Fruit fly (Drosophila melanogaster) whole organism, embryonic: Measurements from ENCODE around the gene CG15914.

ENCODE experiments used
- Abd-B ChIP-seq: fragments of 200-800 bp; sonication (Bioruptor generic); optimal IDR thresholded peaks from 2 replicates; lab custom pipeline; 2018; ENCODE audit warnings: missing biosample characterization, mild to moderate bottlenecking, missing genetic modification characterization, moderate library complexity
- CG11695 ChIP-seq: fragments of 200-800 bp; sonication (Bioruptor generic); IDR thresholded peaks from 3 replicates; pipeline ENCODE4 v1.3.6; 2022; ENCODE audit warnings: missing biosample characterization, missing genetic modification characterization
- CG12659 ChIP-seq: fragments of 200-800 bp; sonication (Bioruptor generic); optimal IDR thresholded peaks from 3 replicates; lab custom pipeline; 2017; ENCODE audit warnings: mild to moderate bottlenecking, missing biosample characterization, missing genetic modification reagents, missing genetic modification characterization
- CG13287 ChIP-seq: fragments of 200-800 bp; sonication (Bioruptor generic); IDR thresholded peaks from 2 replicates; pipeline ENCODE4 v1.3.6; 2022; ENCODE audit warnings: missing biosample characterization, missing genetic modification characterization; ENCODE audit not compliant: partially characterized antibody
- CG14860 ChIP-seq: fragments of 200-800 bp; sonication (Bioruptor generic); IDR thresholded peaks from 3 replicates; pipeline ENCODE4 v1.3.6; 2022; ENCODE audit warnings: missing biosample characterization, missing genetic modification characterization; ENCODE audit not compliant: partially characterized antibody
- CG16813 ChIP-seq: fragments of 200-800 bp; sonication (Bioruptor generic); IDR thresholded peaks from 3 replicates; pipeline ENCODE4 v1.3.6; 2022; ENCODE audit warnings: missing biosample characterization, missing genetic modification characterization; ENCODE audit not compliant: partially characterized antibody
- CG17186 ChIP-seq: fragments of 200-800 bp; sonication (Bioruptor generic); optimal IDR thresholded peaks from 3 replicates; lab custom pipeline; 2017; ENCODE audit warnings: missing biosample characterization, missing genetic modification reagents, missing genetic modification characterization
- CG2129 ChIP-seq: fragments of 200-800 bp; sonication (Bioruptor generic); IDR thresholded peaks from 2 replicates; pipeline ENCODE4 v1.3.6; 2022; ENCODE audit warnings: missing biosample characterization, missing genetic modification characterization; ENCODE audit not compliant: partially characterized antibody
- CG30020 ChIP-seq: fragments of 200-800 bp; optimal IDR thresholded peaks from 2 replicates; lab custom pipeline; 2019; ENCODE audit warnings: missing biosample characterization, mild to moderate bottlenecking, missing genetic modification characterization, moderate library complexity
- CG32767 ChIP-seq: fragments of 200-800 bp; sonication (Bioruptor generic); IDR thresholded peaks from 2 replicates; pipeline ENCODE4 v1.3.6; 2022; ENCODE audit warnings: missing biosample characterization, missing genetic modification characterization
- CG42726 ChIP-seq: fragments of 200-800 bp; sonication (Bioruptor generic); IDR thresholded peaks from 2 replicates; pipeline ENCODE4 v1.3.6; 2022; ENCODE audit warnings: missing biosample characterization, missing genetic modification characterization; ENCODE audit not compliant: partially characterized antibody
- CG6791 ChIP-seq: fragments of 200-800 bp; sonication (Bioruptor generic); IDR thresholded peaks from 3 replicates; pipeline ENCODE4 v1.3.6; 2022; ENCODE audit warnings: missing biosample characterization, missing genetic modification characterization; ENCODE audit not compliant: partially characterized antibody
- Dp ChIP-seq: fragments of 200-800 bp; sonication (Bioruptor generic); optimal IDR thresholded peaks from 2 replicates; lab custom pipeline; 2018; ENCODE audit warnings: missing biosample characterization, mild to moderate bottlenecking, missing genetic modification characterization, moderate library complexity
- Dref ChIP-seq: fragments of 200-800 bp; sonication (Bioruptor generic); IDR thresholded peaks from 2 replicates; pipeline ENCODE4 v1.3.6; 2022; ENCODE audit warnings: missing biosample characterization, missing genetic modification characterization
- E2f2 ChIP-seq: fragments of 200-800 bp; sonication (Bioruptor generic); IDR thresholded peaks from 2 replicates; pipeline ENCODE4 v1.3.6; 2022; ENCODE audit warnings: missing biosample characterization, missing genetic modification characterization
- GATAe ChIP-seq: fragments of 200-800 bp; sonication (Bioruptor generic); conservative IDR thresholded peaks from 2 replicates; pipeline ENCODE4 v1.3.6; 2022; ENCODE audit warnings: missing biosample characterization, missing genetic modification characterization
- Kr ChIP-seq: fragments of 200-800 bp; sonication (Bioruptor generic); optimal IDR thresholded peaks from 2 replicates; lab custom pipeline; 2017; ENCODE audit warnings: missing biosample characterization, mild to moderate bottlenecking, missing genetic modification characterization
- MESR4 ChIP-seq: fragments of 200-800 bp; sonication (Bioruptor generic); optimal IDR thresholded peaks from 2 replicates; lab custom pipeline; 2018; ENCODE audit warnings: missing biosample characterization, mild to moderate bottlenecking, missing genetic modification characterization, moderate library complexity
- Myb ChIP-seq: fragments of 200-800 bp; sonication (Bioruptor generic); optimal IDR thresholded peaks from 2 replicates; lab custom pipeline; 2016; ENCODE audit warnings: missing biosample characterization, missing genetic modification characterization
- Oli ChIP-seq: fragments of 200-800 bp; sonication (Bioruptor generic); optimal IDR thresholded peaks from 2 replicates; lab custom pipeline; 2018; ENCODE audit warnings: missing biosample characterization, mild to moderate bottlenecking, missing genetic modification characterization, moderate library complexity
- Pdp1 ChIP-seq, 2 experiments: fragments of 200-800 bp; sonication (Bioruptor generic); optimal IDR thresholded peaks; 3 replicates each; lab custom pipeline; 2016; ENCODE audit warnings: missing biosample characterization in 2 of 2, missing genetic modification characterization in 2 of 2, mild to moderate bottlenecking in 1 of 2, moderate library complexity in 1 of 2
- Rfx ChIP-seq: fragments of 200-800 bp; sonication (Bioruptor generic); IDR thresholded peaks from 2 replicates; pipeline ENCODE4 v1.3.6; 2022; ENCODE audit warnings: missing biosample characterization, missing genetic modification characterization
- Scr ChIP-seq: fragments of 200-800 bp; sonication (Bioruptor generic); IDR thresholded peaks from 2 replicates; pipeline ENCODE4 v1.3.6; 2022; ENCODE audit warnings: missing biosample characterization, missing genetic modification characterization; ENCODE audit not compliant: partially characterized antibody
- ase ChIP-seq: fragments of 200-800 bp; sonication (Bioruptor generic); IDR thresholded peaks from 3 replicates; pipeline ENCODE4 v1.3.6; 2022; ENCODE audit warnings: missing biosample characterization, missing genetic modification characterization
- az2 ChIP-seq: fragments of 200-800 bp; sonication (Bioruptor generic); optimal IDR thresholded peaks from 3 replicates; lab custom pipeline; 2016; ENCODE audit warnings: missing biosample characterization, missing genetic modification characterization
- bbx ChIP-seq: fragments of 200-800 bp; sonication (Bioruptor generic); IDR thresholded peaks from 2 replicates; pipeline ENCODE4 v1.3.6; 2022; ENCODE audit warnings: missing biosample characterization, missing genetic modification characterization; ENCODE audit not compliant: partially characterized antibody
- bigmax ChIP-seq: fragments of 200-800 bp; sonication (Bioruptor generic); optimal IDR thresholded peaks from 2 replicates; lab custom pipeline; 2018; ENCODE audit warnings: missing biosample characterization, mild to moderate bottlenecking, missing genetic modification characterization
- chinmo ChIP-seq: fragments of 200-800 bp; sonication (Bioruptor generic); IDR thresholded peaks from 4 replicates; pipeline ENCODE4 v1.3.6; 2022; ENCODE audit warnings: missing biosample characterization, missing genetic modification characterization; ENCODE audit not compliant: partially characterized antibody
- chm ChIP-seq: fragments of 200-800 bp; sonication (Bioruptor generic); IDR thresholded peaks from 2 replicates; pipeline ENCODE4 v1.3.6; 2022; ENCODE audit warnings: missing biosample characterization, missing genetic modification characterization
- dati ChIP-seq: fragments of 200-800 bp; sonication (Bioruptor generic); IDR thresholded peaks from 2 replicates; pipeline ENCODE4 v1.3.6; 2022; ENCODE audit warnings: missing biosample characterization, missing genetic modification characterization
- dmrt99B ChIP-seq: fragments of 200-800 bp; sonication (Bioruptor generic); optimal IDR thresholded peaks from 2 replicates; lab custom pipeline; 2018; ENCODE audit warnings: missing biosample characterization, mild to moderate bottlenecking, missing genetic modification characterization, moderate library complexity
- fru ChIP-seq: fragments of >200 bp; optimal IDR thresholded peaks from 2 replicates; lab custom pipeline; 2017
- grau ChIP-seq: fragments of 200-800 bp; optimal IDR thresholded peaks from 3 replicates; lab custom pipeline; 2019; ENCODE audit warnings: missing biosample characterization, mild to moderate bottlenecking, missing genetic modification characterization, moderate library complexity
- gt ChIP-seq: fragments of 200-800 bp; sonication (Bioruptor generic); IDR thresholded peaks from 2 replicates; pipeline ENCODE4 v1.3.6; 2022; ENCODE audit warnings: missing biosample characterization, missing genetic modification characterization
- h ChIP-seq: fragments of >200 bp; optimal IDR thresholded peaks from 2 replicates; lab custom pipeline; 2017
- ken ChIP-seq: fragments of 200-800 bp; sonication (Bioruptor generic); IDR thresholded peaks from 3 replicates; pipeline ENCODE4 v1.3.6; 2022; ENCODE audit warnings: missing biosample characterization, missing genetic modification characterization
- knrl ChIP-seq: fragments of 200-800 bp; sonication (Bioruptor generic); IDR thresholded peaks from 3 replicates; pipeline ENCODE4 v1.3.6; 2022; ENCODE audit warnings: missing biosample characterization, missing genetic modification characterization; ENCODE audit not compliant: partially characterized antibody
- lbe ChIP-seq: fragments of 200-800 bp; sonication (Bioruptor generic); optimal IDR thresholded peaks from 2 replicates; lab custom pipeline; 2016; ENCODE audit warnings: missing biosample characterization, mild to moderate bottlenecking, missing genetic modification characterization
- lilli ChIP-seq: fragments of 200-800 bp; sonication (Bioruptor generic); optimal IDR thresholded peaks from 3 replicates; lab custom pipeline; 2016; ENCODE audit warnings: missing biosample characterization, missing genetic modification characterization
- oc ChIP-seq: fragments of 200-800 bp; sonication (Bioruptor generic); optimal IDR thresholded peaks from 2 replicates; lab custom pipeline; 2018; ENCODE audit warnings: missing biosample characterization, mild to moderate bottlenecking, missing genetic modification characterization, moderate library complexity
- pfk ChIP-seq: fragments of 200-800 bp; sonication (Bioruptor generic); optimal IDR thresholded peaks from 2 replicates; lab custom pipeline; 2018; ENCODE audit warnings: missing biosample characterization, mild to moderate bottlenecking, missing genetic modification characterization, moderate library complexity
- phol ChIP-seq: fragments of 200-800 bp; sonication (Bioruptor generic); optimal IDR thresholded peaks from 3 replicates; lab custom pipeline; 2018; ENCODE audit warnings: missing biosample characterization, mild to moderate bottlenecking, missing genetic modification characterization, moderate library complexity
- pita ChIP-seq: fragments of 200-800 bp; sonication (Bioruptor generic); optimal IDR thresholded peaks from 2 replicates; lab custom pipeline; 2017; ENCODE audit warnings: missing biosample characterization, mild to moderate bottlenecking, missing genetic modification characterization
- psq ChIP-seq: fragments of 200-800 bp; sonication (Bioruptor generic); optimal IDR thresholded peaks from 2 replicates; lab custom pipeline; 2017; ENCODE audit warnings: missing biosample characterization, missing genetic modification characterization
- pzg ChIP-seq: fragments of 200-800 bp; sonication (Bioruptor generic); optimal IDR thresholded peaks from 3 replicates; lab custom pipeline; 2018; ENCODE audit warnings: missing biosample characterization, mild to moderate bottlenecking, missing genetic modification characterization, moderate library complexity
- ranshi ChIP-seq: fragments of 200-800 bp; sonication (Bioruptor generic); IDR thresholded peaks from 2 replicates; pipeline ENCODE4 v1.3.6; 2022; ENCODE audit warnings: missing biosample characterization, missing genetic modification characterization
- sens ChIP-seq: fragments of 200-800 bp; sonication (Bioruptor generic); peaks from one replicate; lab custom pipeline; 2016; ENCODE audit warnings: missing biosample characterization, missing genetic modification characterization
- shn ChIP-seq: fragments of 200-800 bp; sonication (Bioruptor generic); optimal IDR thresholded peaks from 3 replicates; lab custom pipeline; 2016; ENCODE audit warnings: missing biosample characterization, missing genetic modification characterization
- trem ChIP-seq: fragments of 200-800 bp; optimal IDR thresholded peaks from 3 replicates; lab custom pipeline; 2019; ENCODE audit warnings: missing biosample characterization, mild to moderate bottlenecking, missing genetic modification characterization, moderate library complexity
- zf30C ChIP-seq: fragments of 200-800 bp; sonication (Bioruptor generic); optimal IDR thresholded peaks from 3 replicates; lab custom pipeline; 2018; ENCODE audit warnings: missing biosample characterization, mild to moderate bottlenecking, missing genetic modification characterization

CG15914 gene

dm6 chrX:15857601-15858284 lies 4.5 kb downstream of the CG15914 start, which contains the start of the genes CG46440 and Myb (continued):
- TF ChIP-seq oc (tag; lab: Kevin White, UChicago): no peak
- TF ChIP-seq az2 (GFP tag; lab: Kevin White, UChicago): no peak
- TF ChIP-seq knrl: peak; percentile 82
- 0 out of 2 replicates have a peak, but pooled peaks have one; percentile 10 for TF ChIP-seq E2f2
- TF ChIP-seq Abd-B (GFP tag; lab: Kevin White, UChicago): no peak
- TF ChIP-seq bbx (GFP tag; lab: Robert Waterston, UW): peak; percentile 87
- TF ChIP-seq Rfx (GFP tag; lab: Robert Waterston, UW): peak; percentile 20; the same call in 1 of the 2 replicates
- TF ChIP-seq CG2129: peak; percentile 59
- peak; percentile 83 for TF ChIP-seq Scr
- TF ChIP-seq chm (GFP tag; lab: Robert Waterston, UW): no peak
- TF ChIP-seq pzg (GFP tag; lab: Kevin White, UChicago): peak; percentile 68
- TF ChIP-seq chinmo (GFP tag; lab: Robert Waterston, UW): peak; percentile 64; the same call in 1 of the 4 replicates
- peak; percentile 73 for TF ChIP-seq Myb (GFP tag; lab: Kevin White, UChicago)
- TF ChIP-seq ase (GFP tag; lab: Robert Waterston, UW): no peak
- peak; percentile 75; the same call in 1 of the 2 replicates for TF ChIP-seq CG42726 (GFP tag; lab: Robert Waterston, UW)
- no peak for TF ChIP-seq h (lab: Kevin White, UChicago)
- TF ChIP-seq CG12659 (GFP tag; lab: Kevin White, UChicago): peak; percentile 61
- peak; percentile 82 for TF ChIP-seq MESR4
- TF ChIP-seq lilli (GFP tag; lab: Kevin White, UChicago): no peak
- peak; percentile 10 for TF ChIP-seq lbe (GFP tag; lab: Kevin White, UChicago)
- no peak for TF ChIP-seq bigmax
- peak; percentile 18 for TF ChIP-seq trem (tag; lab: Kevin White, UChicago)
- TF ChIP-seq CG6791 (GFP tag; lab: Robert Waterston, UW): peak; percentile 90
- TF ChIP-seq Pdp1 (GFP tag; optimal IDR thresholded peaks at IDR 0.05; lab: Kevin White, UChicago): peak in 1 of 2 experiments; percentile 5
- peak; percentile 9 for TF ChIP-seq phol (tag; lab: Kevin White, UChicago)
- no peak for TF ChIP-seq dati (GFP tag; lab: Robert Waterston, UW)
- no peak for TF ChIP-seq pfk (GFP tag; lab: Kevin White, UChicago)
- TF ChIP-seq CG30020 (tag; lab: Kevin White, UChicago): peak; percentile 88
- TF ChIP-seq CG14860 (GFP tag; lab: Robert Waterston, UW): peak; percentile 74
- no peak for TF ChIP-seq fru (lab: Kevin White, UChicago)
- peak; percentile 60 for TF ChIP-seq zf30C

- TF ChIP-seq dmrt99B (no peak), CG11695 (no peak), CG32767 (no peak), grau (tag; lab: Kevin White, UChicago) (no peak), sens (peak; percentile 32), Oli (no peak), Dref (peak; percentile 43; the same call in 1 of the 2 replicates), Dp (no peak), psq (GFP tag; lab: Kevin White, UChicago) (no peak), ranshi (GFP tag; lab: Robert Waterston, UW) (no peak), az2 (GFP tag; lab: Kevin White, UChicago) (no peak), CG13287 (GFP tag; lab: Robert Waterston, UW) (0 out of 2 replicates have a peak, but pooled peaks have one; percentile 19), CG17186 (no peak), CG16813 (GFP tag; lab: Robert Waterston, UW) (0 out of 3 replicates have a peak, but pooled peaks have one; percentile 4), shn (GFP tag; lab: Kevin White, UChicago) (no peak), pita (GFP tag; lab: Kevin White, UChicago) (no peak), gt (GFP tag; lab: Robert Waterston, UW) (no peak), GATAe (GFP tag; lab: Robert Waterston, UW) (no peak), Kr (no peak), ken (GFP tag; lab: Robert Waterston, UW) (no peak)
Observed at dm6 chrX:15859387-15859786, 6.2 kb downstream of the CG15914 start, which contains the start of gene AlkB. AlkB (minus strand) TSS chrX:15859487.
